Fruit fly (Drosophila melanogaster) whole organism, embryonic: ENCODE results near the gene rols.
A peak's percentile ranks its signal among the peaks of the same experiment; 100 is the strongest.

Experiments
- Adf1 ChIP-seq: fragments of 200-800 bp; sonication (Bioruptor generic); IDR thresholded peaks from 2 replicates; pipeline ENCODE4 v1.3.6; 2022; ENCODE audit warnings: missing biosample characterization, missing genetic modification characterization
- Awh ChIP-seq: fragments of 200-800 bp; sonication (Bioruptor generic); IDR thresholded peaks from 2 replicates; pipeline ENCODE4, ENCODE4 v1.3.6; 2022; ENCODE audit warnings: missing biosample characterization, missing genetic modification characterization
- CG10979 ChIP-seq: fragments of 200-800 bp; sonication (Bioruptor generic); optimal IDR thresholded peaks from 2 replicates; lab custom pipeline; 2018; ENCODE audit warnings: missing biosample characterization, mild to moderate bottlenecking, missing genetic modification characterization, moderate library complexity
- CG11696 ChIP-seq: fragments of 200-800 bp; sonication (Bioruptor generic); IDR thresholded peaks from 2 replicates; pipeline ENCODE4 v1.3.6; 2022; ENCODE audit warnings: missing biosample characterization, missing genetic modification characterization
- CG14014 ChIP-seq: fragments of 200-800 bp; sonication (Bioruptor generic); IDR thresholded peaks from 2 replicates; pipeline ENCODE4 v1.3.6; 2022; ENCODE audit warnings: missing biosample characterization, missing genetic modification characterization
- CG14965 ChIP-seq: fragments of 200-800 bp; sonication (Bioruptor generic); optimal IDR thresholded peaks from 2 replicates; lab custom pipeline; 2016; ENCODE audit warnings: missing biosample characterization, missing genetic modification characterization, borderline replicate concordance
- CG1647 ChIP-seq: fragments of 200-800 bp; sonication (Bioruptor generic); optimal IDR thresholded peaks from 3 replicates; lab custom pipeline; 2016; ENCODE audit warnings: missing biosample characterization, missing genetic modification characterization
- CG16813 ChIP-seq: fragments of 200-800 bp; sonication (Bioruptor generic); IDR thresholded peaks from 3 replicates; pipeline ENCODE4 v1.3.6; 2022; ENCODE audit warnings: missing biosample characterization, missing genetic modification characterization; ENCODE audit not compliant: partially characterized antibody
- CG18476 ChIP-seq: fragments of 200-800 bp; sonication (Bioruptor generic); optimal IDR thresholded peaks from 2 replicates; lab custom pipeline; 2016; ENCODE audit warnings: missing biosample characterization, mild to moderate bottlenecking, missing genetic modification characterization
- CG2199 ChIP-seq: fragments of 200-800 bp; sonication (Bioruptor generic); IDR thresholded peaks from 3 replicates; pipeline ENCODE4 v1.3.6; 2022; ENCODE audit warnings: missing biosample characterization, missing genetic modification characterization
- CG2678 ChIP-seq: fragments of 200-800 bp; sonication (Bioruptor generic); optimal IDR thresholded peaks from 3 replicates; lab custom pipeline; 2019; ENCODE audit warnings: missing biosample characterization, mild to moderate bottlenecking, missing genetic modification characterization, moderate library complexity
- CG3065 ChIP-seq: fragments of 200-800 bp; sonication (Bioruptor generic); optimal IDR thresholded peaks from 2 replicates; lab custom pipeline; 2016; ENCODE audit warnings: missing biosample characterization, missing genetic modification characterization
- CG32767 ChIP-seq: fragments of 200-800 bp; sonication (Bioruptor generic); IDR thresholded peaks from 2 replicates; pipeline ENCODE4 v1.3.6; 2022; ENCODE audit warnings: missing biosample characterization, missing genetic modification characterization
- CG33557 ChIP-seq: fragments of 200-800 bp; sonication (Bioruptor generic); optimal IDR thresholded peaks from 2 replicates; lab custom pipeline; 2019; ENCODE audit warnings: missing biosample characterization, mild to moderate bottlenecking, missing genetic modification characterization, moderate library complexity
- CG34422 ChIP-seq: fragments of 200-800 bp; sonication (Bioruptor generic); IDR thresholded peaks from 3 replicates; pipeline ENCODE4 v1.3.6; 2022; ENCODE audit warnings: missing biosample characterization, missing genetic modification characterization
- CG4282 ChIP-seq: fragments of 200-800 bp; sonication (Bioruptor generic); optimal IDR thresholded peaks from 2 replicates; lab custom pipeline; 2016; ENCODE audit warnings: missing biosample characterization, missing genetic modification characterization
- CG5180 ChIP-seq: fragments of 200-800 bp; sonication (Bioruptor generic); optimal IDR thresholded peaks from 3 replicates; lab custom pipeline; 2017; ENCODE audit warnings: missing biosample characterization, missing genetic modification characterization, mild to moderate bottlenecking, moderate library complexity, missing genetic modification reagents
- CG5245 ChIP-seq: fragments of 200-800 bp; sonication (Bioruptor generic); optimal IDR thresholded peaks from 3 replicates; lab custom pipeline; 2016; ENCODE audit warnings: missing biosample characterization, missing genetic modification characterization
- CG7271 ChIP-seq: fragments of 200-800 bp; sonication (Bioruptor generic); optimal IDR thresholded peaks from 2 replicates; lab custom pipeline; 2018; ENCODE audit warnings: missing biosample characterization, mild to moderate bottlenecking, missing genetic modification characterization, moderate library complexity
- CG8924 ChIP-seq: fragments of 200-800 bp; optimal IDR thresholded peaks from 3 replicates; lab custom pipeline; 2019; ENCODE audit warnings: missing biosample characterization, mild to moderate bottlenecking, missing genetic modification characterization, moderate library complexity
- D19B ChIP-seq: fragments of 200-800 bp; sonication (Bioruptor generic); optimal IDR thresholded peaks from 2 replicates; lab custom pipeline; 2017; ENCODE audit warnings: missing biosample characterization, mild to moderate bottlenecking, missing genetic modification characterization
- Dad ChIP-seq: fragments of 200-800 bp; sonication (Bioruptor generic); optimal IDR thresholded peaks from 3 replicates; lab custom pipeline; 2016; ENCODE audit warnings: missing biosample characterization, missing genetic modification characterization
- Deaf1 ChIP-seq: fragments of 200-800 bp; optimal IDR thresholded peaks from 3 replicates; lab custom pipeline; 2019; ENCODE audit warnings: missing biosample characterization, mild to moderate bottlenecking, missing genetic modification characterization, moderate library complexity
- Dfd ChIP-seq, 2 experiments: fragments of >200 bp; optimal IDR thresholded peaks; 2 replicates each; lab custom pipeline; 2017; ENCODE audit warnings: missing biosample characterization in 2 of 2, missing genetic modification characterization in 2 of 2
- Dll ChIP-seq: fragments of 200-800 bp; sonication (Bioruptor generic); IDR thresholded peaks from 4 replicates; pipeline ENCODE4 v1.3.6; 2022; ENCODE audit warnings: missing biosample characterization, missing genetic modification characterization; ENCODE audit not compliant: partially characterized antibody
- Lpt ChIP-seq: fragments of >200 bp; optimal IDR thresholded peaks from 2 replicates; lab custom pipeline; 2018; ENCODE audit warnings: missing biosample characterization, missing genetic modification characterization
- Med ChIP-seq: fragments of 200-800 bp; sonication (Bioruptor generic); peaks from one replicate; lab custom pipeline; 2016; ENCODE audit warnings: missing biosample characterization, missing genetic modification characterization, mild to moderate bottlenecking, inconsistent platforms, moderate library complexity
- Nf-YB ChIP-seq: fragments of 200-800 bp; sonication (Bioruptor generic); optimal IDR thresholded peaks from 3 replicates; lab custom pipeline; 2019; ENCODE audit warnings: missing biosample characterization, mild to moderate bottlenecking, missing genetic modification characterization, moderate library complexity
- NfI ChIP-seq: fragments of 200-800 bp; sonication (Bioruptor generic); optimal IDR thresholded peaks from 3 replicates; lab custom pipeline; 2018; ENCODE audit warnings: missing biosample characterization, mild to moderate bottlenecking, missing genetic modification characterization, moderate library complexity
- Trl ChIP-seq, 3 experiments: fragments of >200 bp in 2 of 3; fragments of 200-800 bp in 1 of 3; sonication (Bioruptor generic) in 1 of 3; optimal IDR thresholded peaks; 2 replicates in 1 of 3; 3 replicates in 2 of 3; lab custom pipeline; 2016 to 2017; ENCODE audit warnings: missing biosample characterization in 1 of 3, missing genetic modification characterization in 1 of 3
- br ChIP-seq: fragments of >200 bp; optimal IDR thresholded peaks from 2 replicates; lab custom pipeline; 2017
- btn ChIP-seq: fragments of 200-800 bp; sonication (Bioruptor generic); optimal IDR thresholded peaks from 2 replicates; lab custom pipeline; 2016; ENCODE audit warnings: missing biosample characterization, missing genetic modification characterization
- chm ChIP-seq: fragments of 200-800 bp; sonication (Bioruptor generic); IDR thresholded peaks from 2 replicates; pipeline ENCODE4 v1.3.6; 2022; ENCODE audit warnings: missing biosample characterization, missing genetic modification characterization
- danr ChIP-seq: fragments of 200-800 bp; sonication (Bioruptor generic); IDR thresholded peaks from 2 replicates; pipeline ENCODE4 v1.3.6; 2022; ENCODE audit warnings: missing biosample characterization, missing genetic modification characterization
- dpn ChIP-seq, 2 experiments: fragments of 200-800 bp; sonication (Bioruptor generic); optimal IDR thresholded peaks; 3 replicates each; lab custom pipeline; 2016; ENCODE audit warnings: missing biosample characterization in 2 of 2, missing genetic modification characterization in 2 of 2
- eve ChIP-seq, 2 experiments: fragments of >200 bp; optimal IDR thresholded peaks; 2 replicates each; lab custom pipeline; 2017; ENCODE audit warnings: missing biosample characterization in 2 of 2, missing genetic modification characterization in 2 of 2
- kni ChIP-seq: fragments of 200-800 bp; sonication (Bioruptor generic); optimal IDR thresholded peaks from 3 replicates; lab custom pipeline; 2017; ENCODE audit warnings: mild to moderate bottlenecking, missing biosample characterization, missing genetic modification reagents, missing genetic modification characterization
- lab ChIP-seq: fragments of 200-800 bp; sonication (Bioruptor generic); optimal IDR thresholded peaks from 3 replicates; lab custom pipeline; 2017; ENCODE audit warnings: missing biosample characterization, missing genetic modification characterization, mild to moderate bottlenecking, moderate library complexity, missing genetic modification reagents
- oc ChIP-seq: fragments of 200-800 bp; sonication (Bioruptor generic); optimal IDR thresholded peaks from 2 replicates; lab custom pipeline; 2018; ENCODE audit warnings: missing biosample characterization, mild to moderate bottlenecking, missing genetic modification characterization, moderate library complexity
- odd ChIP-seq: fragments of 200-800 bp; sonication (Bioruptor generic); optimal IDR thresholded peaks from 2 replicates; lab custom pipeline; 2017; ENCODE audit warnings: missing biosample characterization, mild to moderate bottlenecking, missing genetic modification characterization
- org-1 ChIP-seq: fragments of 200-800 bp; sonication (Bioruptor generic); optimal IDR thresholded peaks from 2 replicates; lab custom pipeline; 2017; ENCODE audit warnings: missing biosample characterization, missing genetic modification characterization
- otp ChIP-seq: fragments of 200-800 bp; sonication (Bioruptor generic); IDR thresholded peaks from 3 replicates; pipeline ENCODE4, ENCODE4 v1.3.6; 2022; ENCODE audit warnings: missing biosample characterization, missing genetic modification characterization
- prd ChIP-seq, 3 experiments: fragments of >200 bp in 2 of 3; fragments of 200-800 bp in 1 of 3; sonication (Bioruptor generic) in 1 of 3; optimal IDR thresholded peaks in 2 of 3; IDR thresholded peaks in 1 of 3; 2 replicates in 2 of 3; 3 replicates in 1 of 3; pipeline versions ENCODE4 v1.3.6 to Lab custom; 2017 to 2022; ENCODE audit warnings: missing biosample characterization in 1 of 3, missing genetic modification characterization in 1 of 3
- salm ChIP-seq: fragments of 200-800 bp; sonication (Bioruptor generic); optimal IDR thresholded peaks from 2 replicates; lab custom pipeline; 2018; ENCODE audit warnings: missing biosample characterization, mild to moderate bottlenecking, missing genetic modification characterization
- ttk ChIP-seq: fragments of 200-800 bp; sonication (Bioruptor generic); IDR thresholded peaks from 2 replicates; pipeline ENCODE4 v2.1.2; 2022; ENCODE audit warnings: missing biosample characterization, missing genetic modification characterization
- vnd ChIP-seq: fragments of 200-800 bp; sonication (Bioruptor generic); IDR thresholded peaks from 3 replicates; pipeline ENCODE4 v1.3.6; 2022; ENCODE audit warnings: missing biosample characterization, missing genetic modification characterization; ENCODE audit not compliant: partially characterized antibody

rols gene

dm6 chr3L:12081679-12082520 lies 17.2 kb upstream of the rols start, which contains the start of gene Sema5c (continued):
- TF ChIP-seq eve (GFP tag; optimal IDR thresholded peaks at IDR 0.05; lab: Kevin White, UChicago): no peak
- no peak for TF ChIP-seq CG14965
- peak; percentile 98 for TF ChIP-seq CG2199 (GFP tag; lab: Robert Waterston, UW)
- peak; percentile 80 for TF ChIP-seq kni (GFP tag; lab: Kevin White, UChicago)
- TF ChIP-seq vnd (GFP tag; lab: Robert Waterston, UW): 0 out of 3 replicates have a peak, but pooled peaks have one; percentile 10
- TF ChIP-seq Trl (optimal IDR thresholded peaks at IDR 0.05; lab: Kevin White, UChicago): peak; percentile 56 to 70
- TF ChIP-seq Trl (GFP tag; optimal IDR thresholded peaks at IDR 0.05; lab: Kevin White, UChicago): peak; percentile 26
- peak; percentile 21 for TF ChIP-seq NfI (GFP tag; lab: Kevin White, UChicago)
- TF ChIP-seq odd (GFP tag; lab: Kevin White, UChicago): peak; percentile 77
- TF ChIP-seq CG11696 (GFP tag; lab: Robert Waterston, UW): 0 out of 2 replicates have a peak, but pooled peaks have one; percentile 26
- TF ChIP-seq CG33557 (GFP tag; lab: Kevin White, UChicago): peak; percentile 71
- TF ChIP-seq salm (tag; lab: Kevin White, UChicago): no peak
- TF ChIP-seq Dll: 0 out of 4 replicates have a peak, but pooled peaks have one; percentile 36
- no peak for TF ChIP-seq CG32767 (GFP tag; lab: Robert Waterston, UW)
- TF ChIP-seq CG4282 (GFP tag; lab: Kevin White, UChicago): no peak
- TF ChIP-seq CG16813: peak; percentile 42; the same call in 1 of the 3 replicates
- no peak for TF ChIP-seq prd (optimal IDR thresholded peaks at IDR 0.05; lab: Kevin White, UChicago)
- TF ChIP-seq prd (GFP tag; IDR thresholded peaks at IDR 0.05; lab: Robert Waterston, UW): peak; percentile 67; the same call in 1 of the 3 replicates
- TF ChIP-seq oc (tag; lab: Kevin White, UChicago): peak; percentile 50
- TF ChIP-seq CG8924 (tag; lab: Kevin White, UChicago): peak; percentile 87
- no peak for TF ChIP-seq btn (GFP tag; lab: Kevin White, UChicago)
- TF ChIP-seq org-1 (GFP tag; lab: Kevin White, UChicago): peak; percentile 30
- TF ChIP-seq Adf1 (GFP tag; lab: Robert Waterston, UW): peak; percentile 20; the same call in 1 of the 2 replicates
- TF ChIP-seq otp (GFP tag; lab: Robert Waterston, UW): 0 out of 3 replicates have a peak, but pooled peaks have one; percentile 25
- peak; percentile 81 for TF ChIP-seq chm
- no peak for TF ChIP-seq Lpt (GFP tag; lab: Kevin White, UChicago)
- peak; percentile 40; the same call in 1 of the 2 replicates for TF ChIP-seq ttk (GFP tag; lab: Robert Waterston, UW)
- TF ChIP-seq CG10979: peak; percentile 83
- peak; percentile 47; the same call in 1 of the 2 replicates for TF ChIP-seq Awh (GFP tag; lab: Robert Waterston, UW)
- TF ChIP-seq CG5180 (GFP tag; lab: Kevin White, UChicago): peak; percentile 53
- TF ChIP-seq CG2678: peak; percentile 86
- peak; percentile 42; the same call in 1 of the 2 replicates for TF ChIP-seq CG14014 (GFP tag; lab: Robert Waterston, UW)
- TF ChIP-seq Dfd (GFP tag; optimal IDR thresholded peaks at IDR 0.05; lab: Kevin White, UChicago): no peak
- no peak for TF ChIP-seq danr
- TF ChIP-seq br: no peak
- peak; percentile 33; the same call in 2 of the 3 replicates for TF ChIP-seq CG34422
- TF ChIP-seq CG7271 (tag; lab: Kevin White, UChicago): no peak
- TF ChIP-seq Deaf1 (tag; lab: Kevin White, UChicago): peak; percentile 94
- TF ChIP-seq dpn (GFP tag; optimal IDR thresholded peaks at IDR 0.05; lab: Kevin White, UChicago): peak; percentile 5 to 19
- TF ChIP-seq Nf-YB (GFP tag; lab: Kevin White, UChicago): peak; percentile 70
- TF ChIP-seq CG1647: peak; percentile 31
- TF ChIP-seq Dad: no peak
- peak; percentile 27 for TF ChIP-seq D19B (GFP tag; lab: Kevin White, UChicago)
- TF ChIP-seq CG18476 (GFP tag; lab: Kevin White, UChicago): no peak
- peak; percentile 83 for TF ChIP-seq Med (GFP tag; lab: Kevin White, UChicago)
- TF ChIP-seq lab (GFP tag; lab: Kevin White, UChicago): peak; percentile 40
- TF ChIP-seq CG3065 (GFP tag; lab: Kevin White, UChicago): peak; percentile 5
- TF ChIP-seq CG5245 (GFP tag; lab: Kevin White, UChicago): no peak
- TF ChIP-seq, all 482 proteins: peak for 297
